Worm (Caenorhabditis elegans) whole organism, L4/young adult: ENCODE results near the gene T26C11.9.

Source experiments
- dao-5 ChIP-seq: sonication (generic microtip); optimal IDR thresholded peaks from 2 replicates; lab custom pipeline; 2016; ENCODE audit warnings: missing genotype, missing genetic modification characterization, moderate library complexity, missing compliant biosample characterization
- him-1 ChIP-seq: sonication (generic microtip); optimal IDR thresholded peaks from 2 replicates; lab custom pipeline; 2016; ENCODE audit warnings: missing genotype, missing genetic modification reagents, missing genetic modification characterization, missing compliant biosample characterization

- TF ChIP-seq dao-5 (tag; lab: Kevin White, UChicago), result no peak
- TF ChIP-seq him-1 (tag; lab: Kevin White, UChicago), result peak; percentile 54
Observed at ce11 chrX:1888445-1889035, 34.9 kb upstream of the T26C11.9 start.
